Worm (Caenorhabditis elegans) whole organism, mixed stage, embryonic: Measurements from ENCODE around the gene faah-2.

Experiments used
- M03D4.4 ChIP-seq: sonication (generic microtip); optimal IDR thresholded peaks from 2 replicates; lab custom pipeline; 2017; ENCODE audit warnings: mild to moderate bottlenecking, missing genetic modification characterization, missing compliant biosample characterization
- ceh-39 ChIP-seq: fragments of 150-350 bp; optimal IDR thresholded peaks from 2 replicates; lab custom pipeline; 2014; ENCODE audit warnings: missing biosample characterization, missing genetic modification characterization
- elt-3 ChIP-seq: fragments of 150-350 bp; optimal IDR thresholded peaks from 2 replicates; lab custom pipeline; 2014; ENCODE audit warnings: missing biosample characterization, missing genetic modification characterization
- hlh-1 ChIP-seq: fragments of 150-350 bp; optimal IDR thresholded peaks from 2 replicates; lab custom pipeline; 2014; ENCODE audit warnings: missing biosample characterization, missing genetic modification reagents, missing genetic modification characterization
- mep-1 ChIP-seq: fragments of 150-350 bp; optimal IDR thresholded peaks from 2 replicates; lab custom pipeline; 2017; ENCODE audit warnings: missing biosample characterization, missing genetic modification reagents, missing genetic modification characterization, inconsistent platforms
- nhr-2 ChIP-seq: fragments of 150-350 bp; optimal IDR thresholded peaks from 2 replicates; lab custom pipeline; 2014; ENCODE audit warnings: missing biosample characterization, missing genetic modification characterization
- pha-4 ChIP-seq: fragments of 150-350 bp; optimal IDR thresholded peaks from 2 replicates; lab custom pipeline; 2018; ENCODE audit warnings: missing biosample characterization, missing genetic modification reagents, missing genetic modification characterization
- snpc-4 ChIP-seq: fragments of 150-350 bp; optimal IDR thresholded peaks from 2 replicates; lab custom pipeline; 2014; ENCODE audit warnings: missing biosample characterization, missing genetic modification characterization
- sptf-1 ChIP-seq: sonication (generic microtip); optimal IDR thresholded peaks from 2 replicates; lab custom pipeline; 2017; ENCODE audit warnings: mild to moderate bottlenecking, missing genetic modification characterization, moderate library complexity, missing compliant biosample characterization
- tbx-8 ChIP-seq: fragments of 200-800 bp; sonication (Bioruptor generic); optimal IDR thresholded peaks from 2 replicates; lab custom pipeline; 2018; ENCODE audit warnings: mild to moderate bottlenecking, missing genetic modification characterization, moderate library complexity, missing compliant biosample characterization
- unc-39 ChIP-seq: fragments of 150-350 bp; optimal IDR thresholded peaks from 2 replicates; lab custom pipeline; 2014; ENCODE audit warnings: missing biosample characterization, missing genetic modification characterization
- unc-62 ChIP-seq: fragments of 150-350 bp; optimal IDR thresholded peaks from 2 replicates; lab custom pipeline; 2014; ENCODE audit warnings: missing biosample characterization, missing genetic modification reagents, missing genetic modification characterization
- ztf-11 ChIP-seq: fragments of 150-350 bp; optimal IDR thresholded peaks from 2 replicates; lab custom pipeline; 2014; ENCODE audit warnings: missing biosample characterization, missing genetic modification characterization

DNA sequence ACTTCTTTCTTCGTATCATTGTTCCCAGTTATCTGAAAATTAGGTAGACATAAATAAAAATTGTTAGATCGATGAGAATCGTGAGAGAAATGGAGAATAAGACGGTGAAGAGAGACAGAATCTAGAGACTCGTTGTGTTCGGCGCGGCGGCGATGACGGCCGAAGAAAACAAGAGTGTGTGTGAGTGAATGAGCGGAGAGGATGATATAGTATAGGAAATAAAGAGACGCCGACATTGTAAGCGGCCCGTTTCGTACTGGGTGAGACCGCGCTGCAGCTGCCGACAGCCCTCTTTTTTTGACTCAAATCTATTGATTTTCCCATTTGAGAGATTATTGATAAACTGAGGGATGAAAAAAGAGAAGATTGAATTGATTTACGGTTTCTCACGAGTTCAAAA is 40.1 kb upstream of the faah-2 start, which contains the start of gene Y42H9AR.4:
- TF ChIP-seq ceh-39 (tag; lab: Kevin White, UChicago): no peak
- TF ChIP-seq tbx-8 (GFP tag; lab: Kevin White, UChicago): no peak
- no peak for TF ChIP-seq hlh-1 (tag; lab: Kevin White, UChicago)
- no peak for TF ChIP-seq unc-62 (GFP tag; lab: Kevin White, UChicago)
- no peak for TF ChIP-seq nhr-2 (tag; lab: Kevin White, UChicago)
- no peak for TF ChIP-seq M03D4.4 (tag; lab: Kevin White, UChicago)
- TF ChIP-seq elt-3 (tag; lab: Kevin White, UChicago): no peak
- no peak for TF ChIP-seq sptf-1 (tag; lab: Kevin White, UChicago)
- TF ChIP-seq pha-4 (tag; lab: Kevin White, UChicago): no peak
- no peak for TF ChIP-seq mep-1 (tag; lab: Kevin White, UChicago)
- no peak for TF ChIP-seq ztf-11
- no peak for TF ChIP-seq snpc-4 (tag; lab: Kevin White, UChicago)
- no peak for TF ChIP-seq unc-39 (tag; lab: Kevin White, UChicago)
